Fruit fly (Drosophila melanogaster): ENCODE results near the gene CG7272.

- TF ChIP-seq CTCF (optimal IDR thresholded peaks at IDR 0.05) (no peak), CG8478 (optimal IDR thresholded peaks at IDR 0.05) (no peak)
These were observed 4.5 kb upstream of the CG7272 start, which contains the start of gene CG13455 for dm6 chr3L:15496274-15496673.

Measured in S2 (cell line).